Fruit fly (Drosophila melanogaster) whole organism, adult: Measurements from ENCODE around the gene Tfb5.

Experiments used
- CG14711 ChIP-seq: fragments of 200-800 bp; sonication (Bioruptor generic); optimal IDR thresholded peaks from 2 replicates; lab custom pipeline; 2018; ENCODE audit warnings: missing biosample characterization, mild to moderate bottlenecking, missing genetic modification characterization, moderate library complexity
- CG33017 ChIP-seq: fragments of 200-800 bp; sonication (Bioruptor generic); optimal IDR thresholded peaks from 2 replicates; lab custom pipeline; 2018; ENCODE audit warnings: missing biosample characterization, mild to moderate bottlenecking, missing genetic modification characterization, moderate library complexity
- CG7101 ChIP-seq: fragments of 200-800 bp; sonication (Bioruptor generic); optimal IDR thresholded peaks from 2 replicates; lab custom pipeline; 2018; ENCODE audit warnings: missing biosample characterization, mild to moderate bottlenecking, missing genetic modification characterization, moderate library complexity
- Clk ChIP-seq: fragments of 200-800 bp; sonication (Bioruptor generic); optimal IDR thresholded peaks from 2 replicates; lab custom pipeline; 2017; ENCODE audit warnings: missing biosample characterization, missing genetic modification characterization
- Crg-1 ChIP-seq: fragments of 200-800 bp; sonication (Bioruptor generic); optimal IDR thresholded peaks from 2 replicates; lab custom pipeline; 2016; ENCODE audit warnings: missing biosample characterization, missing genetic modification characterization
- Hr96 ChIP-seq: fragments of 200-800 bp; sonication (Bioruptor generic); optimal IDR thresholded peaks from 2 replicates; lab custom pipeline; 2016; ENCODE audit warnings: missing biosample characterization, missing genetic modification characterization
- Mnt ChIP-seq: fragments of 200-800 bp; sonication (Bioruptor generic); optimal IDR thresholded peaks from 2 replicates; lab custom pipeline; 2016; ENCODE audit warnings: missing biosample characterization, mild to moderate bottlenecking, missing genetic modification characterization
- bab1 ChIP-seq: fragments of 200-800 bp; sonication (Bioruptor generic); optimal IDR thresholded peaks from 3 replicates; lab custom pipeline; 2019; ENCODE audit warnings: missing biosample characterization, mild to moderate bottlenecking, missing genetic modification characterization, moderate library complexity
- cic ChIP-seq: fragments of 200-800 bp; sonication (Bioruptor generic); optimal IDR thresholded peaks from 2 replicates; lab custom pipeline; 2017; ENCODE audit warnings: missing biosample characterization, mild to moderate bottlenecking, missing genetic modification characterization, moderate library complexity
- cnc ChIP-seq, 2 experiments: fragments of >200 bp; optimal IDR thresholded peaks; 2 replicates each; lab custom pipeline; 2017
- kay ChIP-seq: fragments of 200-800 bp; sonication (Bioruptor generic); peaks from one replicate; lab custom pipeline; 2016; ENCODE audit warnings: missing biosample characterization, missing genetic modification characterization, borderline replicate concordance
- pad ChIP-seq: fragments of 200-800 bp; sonication (Bioruptor generic); optimal IDR thresholded peaks from 3 replicates; lab custom pipeline; 2017; ENCODE audit warnings: missing biosample characterization, missing genetic modification characterization, mild to moderate bottlenecking, moderate library complexity, missing genetic modification reagents
- tj ChIP-seq: fragments of 200-800 bp; sonication (Bioruptor generic); optimal IDR thresholded peaks from 3 replicates; lab custom pipeline; 2017; ENCODE audit warnings: missing biosample characterization, mild to moderate bottlenecking, missing genetic modification characterization, moderate library complexity
- toe ChIP-seq: fragments of 200-800 bp; sonication (Bioruptor generic); optimal IDR thresholded peaks from 2 replicates; lab custom pipeline; 2016; ENCODE audit warnings: missing biosample characterization, missing genetic modification characterization

- TF ChIP-seq cnc (optimal IDR thresholded peaks at IDR 0.05; lab: Kevin White, UChicago) (no peak), Hr96 (peak; percentile 69), Mnt (GFP tag; lab: Kevin White, UChicago) (peak; percentile 75), kay (GFP tag; lab: Kevin White, UChicago) (no peak), tj (GFP tag; lab: Kevin White, UChicago) (peak; percentile 94), cic (GFP tag; lab: Kevin White, UChicago) (peak; percentile 20), pad (GFP tag; lab: Kevin White, UChicago) (peak; percentile 57), CG7101 (tag; lab: Kevin White, UChicago) (peak; percentile 70), CG14711 (tag; lab: Kevin White, UChicago) (peak; percentile 48), toe (GFP tag; lab: Kevin White, UChicago) (peak; percentile 62), Crg-1 (GFP tag; lab: Kevin White, UChicago) (peak; percentile 63), Clk (GFP tag; lab: Kevin White, UChicago) (peak; percentile 53), bab1 (peak; percentile 69), CG33017 (tag; lab: Kevin White, UChicago) (no peak)
Observed at dm6 chr2L:5043043-5043442, 32.4 kb upstream of the Tfb5 start, which contains the start of the genes CG33995, CG44000 and CG44001.
